Fruit fly (Drosophila melanogaster): Measurements from ENCODE around the gene Gss2.

Gene Gss2

DNA sequence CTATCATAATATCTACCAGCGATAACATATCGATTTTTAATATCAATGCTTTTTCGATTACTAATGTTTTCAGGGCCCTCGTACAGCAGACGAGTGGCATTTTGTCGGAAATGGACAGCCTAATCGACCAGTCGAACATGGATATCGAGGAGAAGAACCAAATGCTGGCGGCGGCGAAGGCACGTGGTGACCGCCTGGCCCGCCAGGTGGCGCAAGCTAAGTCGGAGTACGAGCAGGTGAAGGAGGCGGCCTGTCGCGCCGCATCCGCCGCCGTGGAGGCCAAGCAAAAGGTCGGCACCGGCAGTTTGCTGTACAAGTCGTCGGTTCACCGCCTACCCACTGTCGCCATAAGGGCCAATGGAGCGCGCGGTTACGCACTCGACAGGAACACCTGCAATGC lies 14.9 kb upstream of the Gss2 start:
- no peak for TF ChIP-seq ttk (GFP tag; IDR thresholded peaks at IDR 0.05)
- TF ChIP-seq sc (optimal IDR thresholded peaks at IDR 0.05): no peak
- no peak for TF ChIP-seq sc (GFP tag; optimal IDR thresholded peaks at IDR 0.05)
- no peak for TF ChIP-seq CG4707 (GFP tag; optimal IDR thresholded peaks at IDR 0.05)
- no peak for TF ChIP-seq CG2712 (tag; optimal IDR thresholded peaks at IDR 0.05)
- no peak for TF ChIP-seq CG2116 (GFP tag; optimal IDR thresholded peaks at IDR 0.05)
- no peak for TF ChIP-seq danr (GFP tag; IDR thresholded peaks at IDR 0.05)
- TF ChIP-seq Side (GFP tag; optimal IDR thresholded peaks at IDR 0.05): no peak
- no peak for TF ChIP-seq otp (GFP tag; IDR thresholded peaks at IDR 0.05)
- TF ChIP-seq br (optimal IDR thresholded peaks at IDR 0.05): no peak
- TF ChIP-seq Fer1 (GFP tag; optimal IDR thresholded peaks at IDR 0.05): no peak
- peak; percentile 53 for TF ChIP-seq Med (GFP tag)
- no peak for TF ChIP-seq CG34422 (GFP tag; IDR thresholded peaks at IDR 0.05)
- TF ChIP-seq CG2889 (GFP tag; IDR thresholded peaks at IDR 0.05): 0 out of 3 replicates have a peak, but pooled peaks have one; percentile 10
- TF ChIP-seq Scr (GFP tag; IDR thresholded peaks at IDR 0.05; ENCODE audit: partially characterized antibody): no peak
- no peak for TF ChIP-seq Sry-δ (GFP tag; optimal IDR thresholded peaks at IDR 0.05)
- TF ChIP-seq CG3407 (GFP tag; optimal IDR thresholded peaks at IDR 0.05): no peak
- TF ChIP-seq CG9817 (tag; optimal IDR thresholded peaks at IDR 0.05): no peak
- no peak for TF ChIP-seq cas (GFP tag; IDR thresholded peaks at IDR 0.05)
- no peak for TF ChIP-seq CG17186 (GFP tag; optimal IDR thresholded peaks at IDR 0.05)
- peak; percentile 89 for TF ChIP-seq CTCF (GFP tag; optimal IDR thresholded peaks at IDR 0.05)
- peak; percentile 50; the same call in 1 of the 3 replicates for TF ChIP-seq CG6791 (GFP tag; IDR thresholded peaks at IDR 0.05; ENCODE audit: partially characterized antibody)
- no peak for TF ChIP-seq ranshi (GFP tag; IDR thresholded peaks at IDR 0.05)
- TF ChIP-seq CG30403 (GFP tag; optimal IDR thresholded peaks at IDR 0.05): no peak
- TF ChIP-seq pho (GFP tag; optimal IDR thresholded peaks at IDR 0.05): no peak
- TF ChIP-seq Hr51 (GFP tag; optimal IDR thresholded peaks at IDR 0.05): no peak
- no peak for TF ChIP-seq her (GFP tag; optimal IDR thresholded peaks at IDR 0.05)
- no peak for TF ChIP-seq HmgZ (tag; optimal IDR thresholded peaks at IDR 0.05)
- no peak for TF ChIP-seq CG1024 (GFP tag; IDR thresholded peaks at IDR 0.05)
- no peak for TF ChIP-seq maf-S (GFP tag; optimal IDR thresholded peaks at IDR 0.05)
- TF ChIP-seq ems (GFP tag; optimal IDR thresholded peaks at IDR 0.05): no peak
- TF ChIP-seq CG15479 (GFP tag; optimal IDR thresholded peaks at IDR 0.05): no peak
- no peak for TF ChIP-seq lov (optimal IDR thresholded peaks at IDR 0.05)
- TF ChIP-seq lov (GFP tag; IDR thresholded peaks at IDR 0.05): 0 out of 3 replicates have a peak, but pooled peaks have one; percentile 24
- TF ChIP-seq stwl (tag; optimal IDR thresholded peaks at IDR 0.05): peak; percentile 31
- no peak for TF ChIP-seq CG6254 (GFP tag; optimal IDR thresholded peaks at IDR 0.05)
- TF ChIP-seq CG16863 (GFP tag; optimal IDR thresholded peaks at IDR 0.05): no peak
- TF ChIP-seq CG10431 (GFP tag; optimal IDR thresholded peaks at IDR 0.05): no peak
- TF ChIP-seq CG9932 (GFP tag; IDR thresholded peaks at IDR 0.05): no peak
- TF ChIP-seq sens (GFP tag): no peak
- TF ChIP-seq CG11723 (GFP tag; optimal IDR thresholded peaks at IDR 0.05): no peak
- TF ChIP-seq HLH4C (GFP tag; IDR thresholded peaks at IDR 0.05; ENCODE audit: partially characterized antibody): 0 out of 3 replicates have a peak, but pooled peaks have one; percentile 40
- TF ChIP-seq CG12219 (GFP tag; optimal IDR thresholded peaks at IDR 0.05): no peak
- TF ChIP-seq CG5245 (GFP tag; optimal IDR thresholded peaks at IDR 0.05): no peak
- no peak for TF ChIP-seq CoRest (tag; optimal IDR thresholded peaks at IDR 0.05)
- TF ChIP-seq Tbp (GFP tag; optimal IDR thresholded peaks at IDR 0.05): no peak
- peak; percentile 24 for TF ChIP-seq pita (GFP tag; optimal IDR thresholded peaks at IDR 0.05)
